Worm (Caenorhabditis elegans): ENCODE data around the gene T09F3.7.

The T09F3.7 gene

DNA sequence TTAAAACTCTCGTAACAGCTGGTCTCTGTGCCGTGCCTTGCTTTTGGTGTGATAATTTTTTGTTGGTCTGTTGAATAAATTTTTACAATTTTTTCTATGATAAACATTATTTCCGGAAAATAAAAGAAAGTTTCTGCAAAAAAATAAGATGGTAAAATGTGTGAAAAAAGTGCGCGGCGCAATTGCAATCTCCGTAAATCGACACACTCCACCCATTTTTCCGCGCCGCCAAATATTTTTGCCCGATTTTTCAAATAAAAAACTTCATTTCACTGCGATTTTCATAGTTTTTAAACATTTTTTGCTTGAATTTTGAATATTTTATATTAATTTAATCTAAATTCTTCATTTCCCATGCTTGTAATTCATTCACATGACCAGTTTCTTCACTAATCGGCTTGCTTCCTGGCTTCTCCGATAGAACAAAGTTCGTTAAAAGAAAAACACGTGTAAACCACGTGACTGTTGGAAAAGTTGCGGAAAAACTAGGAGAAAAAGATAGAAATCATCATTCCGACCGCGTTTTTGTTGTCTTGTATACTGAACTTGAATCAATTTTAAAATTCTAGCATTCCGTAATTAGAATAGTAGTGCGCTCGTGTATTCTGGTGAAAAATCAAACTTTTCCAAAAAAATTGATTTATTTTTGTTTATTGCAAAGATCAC, 2.8 kb upstream of the T09F3.7 start (continued):
- TF ChIP-seq snpc-4 (GFP tag; optimal IDR thresholded peaks at IDR 0.05) (no peak), snpc-4 (tag; optimal IDR thresholded peaks at IDR 0.05) (peak in 3 of 4 experiments; percentile 30 to 49 (median 43)), nfyb-1 (GFP tag; IDR thresholded peaks at IDR 0.05) (0 out of 2 replicates have a peak, but pooled peaks have one; percentile 14), F52B5.7 (tag; optimal IDR thresholded peaks at IDR 0.05) (no peak), hrde-1 (tag; optimal IDR thresholded peaks at IDR 0.05; ENCODE audit: borderline replicate concordance) (no peak), B0035.1 (tag; optimal IDR thresholded peaks at IDR 0.05) (peak; percentile 11), ztf-28 (GFP tag; IDR thresholded peaks at IDR 0.05) (0 out of 2 replicates have a peak, but pooled peaks have one; percentile 59), repo-1 (tag; optimal IDR thresholded peaks at IDR 0.05) (peak; percentile 56), Y53G8AR.9 (GFP tag; conservative IDR thresholded peaks at IDR 0.05) (no peak)

DNA sequence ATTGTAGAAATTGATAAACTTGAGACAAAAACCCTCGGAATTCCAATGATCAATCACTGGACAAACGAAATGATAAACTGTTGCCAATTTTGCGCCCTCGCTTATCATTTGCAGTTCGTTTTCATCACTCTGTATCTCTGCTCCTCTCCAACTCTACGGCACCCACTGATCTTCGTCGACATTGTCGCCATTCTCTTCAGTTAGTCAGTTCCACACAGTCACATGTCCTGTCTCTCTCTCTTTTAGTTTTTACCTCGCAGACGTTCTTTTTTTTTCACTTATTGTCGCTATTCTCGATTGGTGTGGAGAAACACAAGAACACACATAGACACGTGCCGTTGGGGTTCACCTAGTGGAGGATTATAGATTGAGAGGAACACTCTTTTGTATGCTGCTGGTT, 1.9 kb upstream of the T09F3.7 start:
- TF ChIP-seq somi-1 (GFP tag; optimal IDR thresholded peaks at IDR 0.05) = peak; percentile 92
- no peak for TF ChIP-seq F37B4.10 (GFP tag; IDR thresholded peaks at IDR 0.05)
- TF ChIP-seq snpc-1.3 (tag; optimal IDR thresholded peaks at IDR 0.05; ENCODE audit: insufficient read depth) = no peak
- TF ChIP-seq snpc-4 (GFP tag; optimal IDR thresholded peaks at IDR 0.05) = no peak
- peak in 3 of 4 experiments; percentile 27 to 57 (median 32) for TF ChIP-seq snpc-4 (tag; optimal IDR thresholded peaks at IDR 0.05)
- peak; percentile 65 for TF ChIP-seq ceh-27 (GFP tag; optimal IDR thresholded peaks at IDR 0.05)
- no peak for TF ChIP-seq hlh-26 (GFP tag; conservative IDR thresholded peaks at IDR 0.05)
- peak; percentile 75 for TF ChIP-seq lin-40 (tag; optimal IDR thresholded peaks at IDR 0.05)
- TF ChIP-seq B0261.1 (tag; optimal IDR thresholded peaks at IDR 0.05) = no peak
- TF ChIP-seq ama-1 (optimal IDR thresholded peaks at IDR 0.05) = no peak
- no peak for TF ChIP-seq ama-1 (GFP tag; optimal IDR thresholded peaks at IDR 0.05)
- TF ChIP-seq nhr-90 (tag; optimal IDR thresholded peaks at IDR 0.05) = no peak
- TF ChIP-seq tbp1 (GFP tag; optimal IDR thresholded peaks at IDR 0.05) = peak; percentile 18
- no peak for TF ChIP-seq efl-1 (GFP tag; optimal IDR thresholded peaks at IDR 0.05)
- peak; percentile 34 for TF ChIP-seq mcd-1 (GFP tag; IDR thresholded peaks at IDR 0.05)
- no peak for TF ChIP-seq F49E8.2 (tag; optimal IDR thresholded peaks at IDR 0.05; ENCODE audit: insufficient read depth)
- peak; percentile 51; the same call in 1 of the 2 replicates for TF ChIP-seq hmg-1.2 (GFP tag; IDR thresholded peaks at IDR 0.05)
- TF ChIP-seq egl-18 (GFP tag; IDR thresholded peaks at IDR 0.05) = no peak
- TF ChIP-seq madf-10 (tag; optimal IDR thresholded peaks at IDR 0.05) = peak; percentile 52
- peak; percentile 88 for TF ChIP-seq ztf-22 (GFP tag; optimal IDR thresholded peaks at IDR 0.05)
- peak; percentile 66; the same call in 1 of the 2 replicates for TF ChIP-seq egl-44 (GFP tag; IDR thresholded peaks at IDR 0.05)
- TF ChIP-seq let-526 (GFP tag; IDR thresholded peaks at IDR 0.05) = peak; percentile 62; the same call in 1 of the 2 replicates
- TF ChIP-seq nhr-120 (GFP tag; IDR thresholded peaks at IDR 0.05) = no peak
- no peak for TF ChIP-seq ztf-25 (GFP tag; IDR thresholded peaks at IDR 0.05)
- no peak for TF ChIP-seq akir-1 (GFP tag; optimal IDR thresholded peaks at IDR 0.05)
- peak; percentile 50 for TF ChIP-seq atf-7 (tag; optimal IDR thresholded peaks at IDR 0.05)
- no peak for TF ChIP-seq nhr-179 (tag; optimal IDR thresholded peaks at IDR 0.05)
- TF ChIP-seq Y95B8A.8 (GFP tag; IDR thresholded peaks at IDR 0.05) = no peak
- peak; percentile 42 for TF ChIP-seq lin-54 (GFP tag; optimal IDR thresholded peaks at IDR 0.05)
- no peak for TF ChIP-seq lir-1 (GFP tag; conservative IDR thresholded peaks at IDR 0.05)
- TF ChIP-seq C06A6.2 (GFP tag; conservative IDR thresholded peaks at IDR 0.05) = peak; percentile 45; the same call in 1 of the 2 replicates
- 0 out of 2 replicates have a peak, but pooled peaks have one; percentile 43 for TF ChIP-seq hsf-1 (GFP tag; IDR thresholded peaks at IDR 0.05)
- no peak for TF ChIP-seq aptf-3 (GFP tag; IDR thresholded peaks at IDR 0.05)
- no peak for TF ChIP-seq ztf-6 (GFP tag; IDR thresholded peaks at IDR 0.05)
- no peak for TF ChIP-seq madf-3 (GFP tag; IDR thresholded peaks at IDR 0.05)
- no peak for TF ChIP-seq lin-35 (GFP tag; optimal IDR thresholded peaks at IDR 0.05)
- peak; percentile 89 for TF ChIP-seq ztf-26 (tag; optimal IDR thresholded peaks at IDR 0.05)
- TF ChIP-seq B0336.3 (GFP tag; IDR thresholded peaks at IDR 0.05) = peak; percentile 49; the same call in 1 of the 2 replicates
- TF ChIP-seq dox-1 (GFP tag; IDR thresholded peaks at IDR 0.05) = peak; percentile 48; the same call in 1 of the 2 replicates

All from whole organism, young adult.